Worm (Caenorhabditis elegans): ENCODE data around the gene str-25.

Gene str-25

DNA sequence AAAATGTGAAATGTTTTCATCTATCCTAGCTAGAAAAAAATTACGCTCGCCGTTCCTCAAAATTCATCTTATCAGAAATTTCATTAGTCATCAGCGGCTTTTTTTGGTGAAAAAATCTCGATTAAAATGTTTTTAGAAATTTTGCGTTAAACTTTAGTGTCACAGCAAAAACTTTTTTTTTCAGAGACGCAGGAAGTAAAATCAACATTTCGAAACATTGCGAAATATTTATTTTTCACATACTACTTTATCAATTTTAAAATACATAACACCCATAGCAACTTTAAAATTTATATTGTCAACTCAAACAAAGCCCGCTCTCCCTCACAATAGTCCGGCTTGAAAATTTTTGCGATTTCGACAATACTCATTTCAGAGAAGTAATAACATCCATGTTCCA lies 16.7 kb downstream of the str-25 start:
- TF ChIP-seq sup-37 (GFP tag; optimal IDR thresholded peaks at IDR 0.05) (no peak), zip-4 (GFP tag; optimal IDR thresholded peaks at IDR 0.05) (peak; percentile 15)

DNA sequence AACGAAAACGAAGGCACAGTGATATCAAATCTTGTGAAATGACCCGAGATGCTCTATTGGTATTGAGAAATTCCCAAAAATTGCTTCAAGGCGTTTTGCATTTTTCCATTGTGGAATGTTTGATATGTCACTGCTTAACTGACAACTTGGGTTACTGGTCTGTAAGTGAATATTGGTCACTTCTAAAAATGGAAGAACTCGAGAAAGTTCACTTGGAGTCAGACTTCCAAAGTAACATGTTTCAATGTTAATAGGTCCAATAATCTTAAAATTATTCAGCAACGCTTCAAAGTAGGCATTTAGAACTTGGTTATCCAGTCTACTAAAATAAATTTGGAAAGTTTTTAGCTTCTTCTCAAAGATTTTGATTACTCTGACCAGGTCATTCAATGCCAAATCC lies 17.2 kb downstream of the str-25 start, which contains the start of gene fbxa-144:
Gene fbxa-144 (minus strand): TSS at position 101 of the 400 bp plus-strand sequence.
- no peak for TF ChIP-seq aly-2 (tag; optimal IDR thresholded peaks at IDR 0.05)
- no peak for TF ChIP-seq tbx-2 (tag; optimal IDR thresholded peaks at IDR 0.05)
- TF ChIP-seq egl-27 (tag; optimal IDR thresholded peaks at IDR 0.05): no peak
- no peak for TF ChIP-seq unc-30 (tag; optimal IDR thresholded peaks at IDR 0.05)

DNA sequence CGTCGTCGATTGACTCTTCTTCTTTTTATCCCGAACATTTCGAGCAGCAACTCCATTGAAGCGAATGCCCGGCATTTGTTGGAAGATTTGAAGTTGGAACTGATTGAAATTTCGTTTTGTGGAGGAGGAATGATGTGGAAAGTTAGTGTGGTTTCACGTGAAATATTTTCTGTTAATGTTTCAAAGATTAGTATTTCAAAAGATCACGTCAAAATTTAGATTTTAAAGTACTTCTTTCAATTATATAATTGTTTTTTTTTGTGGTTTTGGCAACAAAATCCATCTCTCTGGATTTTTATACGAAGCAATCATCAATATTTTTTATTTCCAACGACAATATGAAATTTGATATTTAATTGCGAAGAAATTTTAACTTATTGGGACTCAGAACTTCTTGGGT lies 21.6 kb downstream of the str-25 start, which contains the start of gene F44G3.7:
Gene F44G3.7 (minus strand): TSS at position 101 of the 400 bp plus-strand sequence.
- no peak for TF ChIP-seq ceh-63 (GFP tag; optimal IDR thresholded peaks at IDR 0.05)

DNA sequence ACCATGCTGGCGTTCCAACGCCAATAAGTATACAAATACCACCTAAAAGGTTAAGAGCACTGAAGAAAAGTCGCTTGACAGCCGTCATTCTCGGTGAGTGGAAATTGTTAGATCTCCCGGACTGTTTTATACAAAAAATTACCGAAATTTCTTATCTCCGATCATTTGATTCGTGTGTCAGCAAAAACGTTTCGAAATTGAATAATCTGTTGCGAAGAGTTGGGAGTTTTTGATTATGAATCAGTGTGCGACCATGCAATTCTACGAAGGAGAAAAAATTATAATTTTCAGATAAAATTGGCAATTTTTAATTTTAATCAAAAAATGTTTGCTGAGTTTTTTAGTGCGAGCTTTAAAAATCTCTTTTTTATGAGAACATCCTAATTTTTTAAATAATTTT lies 24.0 kb downstream of the str-25 start, which contains the start of gene clc-11:
Gene clc-11 (minus strand): TSS at position 101 of the 400 bp plus-strand sequence.
- TF ChIP-seq efl-1 (optimal IDR thresholded peaks at IDR 0.05) (no peak), efl-1 (GFP tag; optimal IDR thresholded peaks at IDR 0.05 in 1 of 2) (peak in 1 of 2 experiments; percentile 65), lin-39 (tag; optimal IDR thresholded peaks at IDR 0.05) (no peak), elt-2 (tag; optimal IDR thresholded peaks at IDR 0.05) (peak; percentile 10)

DNA sequence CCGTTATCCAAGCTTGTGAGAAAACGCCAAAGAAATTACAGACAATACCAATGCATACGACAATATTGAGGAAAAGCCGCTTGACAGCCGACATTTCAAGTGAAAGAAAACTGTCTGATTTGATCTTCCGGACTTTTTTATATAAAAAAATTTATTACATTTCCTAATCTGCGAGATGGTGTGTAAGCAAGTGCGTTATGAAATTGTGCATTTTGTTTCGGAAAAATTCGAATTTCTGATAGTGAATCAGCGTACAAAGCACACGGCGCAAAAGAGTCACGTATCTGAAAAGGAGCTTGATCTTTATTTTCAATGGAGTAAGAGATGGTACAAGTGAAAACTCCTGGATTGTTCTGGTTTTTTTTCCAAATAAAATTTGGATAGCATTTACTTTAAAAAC lies 25.6 kb downstream of the str-25 start, which contains the start of gene clc-32:
Gene clc-32 (minus strand): TSS at position 101 of the 400 bp plus-strand sequence.
- no peak for TF ChIP-seq aly-2 (tag; optimal IDR thresholded peaks at IDR 0.05)
- no peak for TF ChIP-seq elt-2 (tag; optimal IDR thresholded peaks at IDR 0.05)
- no peak for TF ChIP-seq ceh-88 (GFP tag; IDR thresholded peaks at IDR 0.05)
- no peak for TF ChIP-seq tbx-2 (tag; optimal IDR thresholded peaks at IDR 0.05)
- no peak for TF ChIP-seq unc-62 (GFP tag; optimal IDR thresholded peaks at IDR 0.05)
- no peak for TF ChIP-seq nhr-11 (tag; optimal IDR thresholded peaks at IDR 0.05)
- no peak for TF ChIP-seq nhr-19 (GFP tag; conservative IDR thresholded peaks at IDR 0.05)

DNA sequence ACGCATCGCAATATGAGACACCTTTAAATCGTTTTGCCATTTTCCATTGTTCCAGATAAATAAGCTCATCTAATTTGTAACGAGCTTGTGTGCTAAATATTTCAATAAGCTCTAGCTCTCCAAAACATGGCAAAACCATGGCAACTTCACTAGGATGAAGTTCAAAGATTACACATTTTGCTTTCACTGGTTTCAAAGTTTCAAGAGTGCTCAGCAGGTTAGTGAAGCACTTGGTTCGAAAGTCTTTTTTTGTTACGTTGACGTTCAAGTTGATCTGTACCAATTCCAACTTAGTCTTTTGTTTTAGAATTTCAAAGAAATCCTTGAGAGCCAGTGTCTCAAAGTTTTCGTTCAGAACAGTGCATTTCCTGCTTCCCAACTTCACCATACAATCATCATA lies 26.9 kb downstream of the str-25 start, which contains the start of gene fbxa-18:
Gene fbxa-18 (plus strand): TSS at position 301 of the 400 bp plus-strand sequence.
- TF ChIP-seq elt-2 (tag; optimal IDR thresholded peaks at IDR 0.05): no peak
- no peak for TF ChIP-seq mep-1 (tag; optimal IDR thresholded peaks at IDR 0.05)
- TF ChIP-seq snpc-4 (tag; optimal IDR thresholded peaks at IDR 0.05): no peak
- TF ChIP-seq blmp-1 (tag; optimal IDR thresholded peaks at IDR 0.05): no peak
- TF ChIP-seq pax-3 (tag; optimal IDR thresholded peaks at IDR 0.05): no peak
- TF ChIP-seq isw-1 (GFP tag; IDR thresholded peaks at IDR 0.05): no peak
- TF ChIP-seq fkh-8 (tag; optimal IDR thresholded peaks at IDR 0.05): no peak
- TF ChIP-seq nhr-85 (tag): no peak
- no peak for TF ChIP-seq sup-37 (GFP tag; optimal IDR thresholded peaks at IDR 0.05)
- TF ChIP-seq lin-15B (tag; optimal IDR thresholded peaks at IDR 0.05): no peak
- TF ChIP-seq efl-3 (GFP tag; optimal IDR thresholded peaks at IDR 0.05): no peak
- no peak for TF ChIP-seq nhr-77 (tag; optimal IDR thresholded peaks at IDR 0.05)
- TF ChIP-seq alr-1 (tag; optimal IDR thresholded peaks at IDR 0.05; ENCODE audit: borderline replicate concordance): no peak
- no peak for TF ChIP-seq nhr-20 (tag; optimal IDR thresholded peaks at IDR 0.05)

DNA sequence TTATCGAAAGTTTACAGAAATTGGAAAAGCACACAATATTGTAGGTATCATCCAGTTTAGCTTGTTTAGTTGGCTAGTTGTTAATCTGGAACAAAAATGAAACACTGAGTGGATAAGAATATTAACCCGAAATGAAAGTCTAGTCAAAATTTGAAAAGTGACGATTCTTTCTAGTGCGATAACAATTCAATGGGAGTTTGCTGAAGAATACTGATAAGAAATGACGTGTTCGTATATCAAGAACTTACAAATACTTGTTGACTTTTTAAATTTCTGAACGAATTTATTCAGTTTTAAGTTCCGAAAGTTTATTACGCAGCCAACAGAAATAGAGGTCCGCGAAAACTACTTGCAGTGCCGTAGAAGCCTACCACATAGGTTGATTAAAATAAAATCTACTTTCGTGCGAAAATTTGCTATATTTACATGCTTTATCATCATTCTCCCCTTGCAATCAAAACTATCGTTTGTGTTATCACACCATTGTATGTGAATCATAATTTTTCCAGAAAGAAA lies 27.6 kb downstream of the str-25 start, which contains the start of gene fbxa-88:
Gene fbxa-88 (minus strand): TSS at position 51 of the 516 bp plus-strand sequence.
- peak; percentile 80 for TF ChIP-seq elt-2 (tag; optimal IDR thresholded peaks at IDR 0.05)
- TF ChIP-seq nhr-20 (tag; optimal IDR thresholded peaks at IDR 0.05): peak; percentile 12
- peak; percentile 47 for TF ChIP-seq pqm-1 (tag; optimal IDR thresholded peaks at IDR 0.05)
- TF ChIP-seq unc-130 (tag; optimal IDR thresholded peaks at IDR 0.05): no peak
- no peak for TF ChIP-seq Y116A8C.19 (tag; optimal IDR thresholded peaks at IDR 0.05; ENCODE audit: borderline replicate concordance)
- no peak for TF ChIP-seq nhr-90 (tag; optimal IDR thresholded peaks at IDR 0.05; ENCODE audit: poor library complexity)

Data from whole organism, L1 larva.